Fruit fly (Drosophila melanogaster) whole organism, embryonic: Measurements from ENCODE around the gene CG3902.

Experiments
- Atf-2 ChIP-seq: fragments of 200-800 bp; sonication (Bioruptor generic); optimal IDR thresholded peaks from 2 replicates; lab custom pipeline; 2016; ENCODE audit warnings: missing biosample characterization, missing genetic modification characterization
- CG10267 ChIP-seq: fragments of 200-800 bp; sonication (Bioruptor generic); optimal IDR thresholded peaks from 2 replicates; lab custom pipeline; 2018; ENCODE audit warnings: missing biosample characterization, mild to moderate bottlenecking, missing genetic modification characterization, moderate library complexity
- CG11085 ChIP-seq: fragments of 200-800 bp; sonication (Bioruptor generic); IDR thresholded peaks from 2 replicates; pipeline ENCODE4 v1.3.6; 2022; ENCODE audit warnings: missing biosample characterization, missing genetic modification characterization
- CG11093 ChIP-seq: fragments of 200-800 bp; sonication (Bioruptor generic); IDR thresholded peaks from 3 replicates; pipeline ENCODE4 v1.3.6; 2022; ENCODE audit warnings: missing biosample characterization, missing genetic modification characterization
- CG11247 ChIP-seq: fragments of 200-800 bp; sonication (Bioruptor generic); IDR thresholded peaks from 2 replicates; pipeline ENCODE4 v1.3.6; 2022; ENCODE audit warnings: missing biosample characterization, missing genetic modification characterization
- CG12071 ChIP-seq: fragments of 200-800 bp; sonication (Bioruptor generic); optimal IDR thresholded peaks from 3 replicates; lab custom pipeline; 2018; ENCODE audit warnings: missing biosample characterization, mild to moderate bottlenecking, missing genetic modification characterization
- CG13296 ChIP-seq: fragments of 200-800 bp; sonication (Bioruptor generic); optimal IDR thresholded peaks from 3 replicates; lab custom pipeline; 2018; ENCODE audit warnings: missing biosample characterization, mild to moderate bottlenecking, missing genetic modification characterization
- CG13424 ChIP-seq: fragments of 200-800 bp; sonication (Bioruptor generic); optimal IDR thresholded peaks from 2 replicates; lab custom pipeline; 2019; ENCODE audit warnings: missing biosample characterization, mild to moderate bottlenecking, missing genetic modification characterization, moderate library complexity
- CG14014 ChIP-seq: fragments of 200-800 bp; sonication (Bioruptor generic); IDR thresholded peaks from 2 replicates; pipeline ENCODE4 v1.3.6; 2022; ENCODE audit warnings: missing biosample characterization, missing genetic modification characterization
- CG1602 ChIP-seq: fragments of 200-800 bp; sonication (Bioruptor generic); optimal IDR thresholded peaks from 3 replicates; lab custom pipeline; 2016; ENCODE audit warnings: missing biosample characterization, missing genetic modification characterization
- CG1647 ChIP-seq: fragments of 200-800 bp; sonication (Bioruptor generic); optimal IDR thresholded peaks from 3 replicates; lab custom pipeline; 2016; ENCODE audit warnings: missing biosample characterization, missing genetic modification characterization
- CG18476 ChIP-seq: fragments of 200-800 bp; sonication (Bioruptor generic); optimal IDR thresholded peaks from 2 replicates; lab custom pipeline; 2016; ENCODE audit warnings: missing biosample characterization, mild to moderate bottlenecking, missing genetic modification characterization
- CG18599 ChIP-seq: fragments of 200-800 bp; sonication (Bioruptor generic); optimal IDR thresholded peaks from 3 replicates; lab custom pipeline; 2017; ENCODE audit warnings: missing biosample characterization, missing genetic modification characterization, mild to moderate bottlenecking, moderate library complexity, missing genetic modification reagents
- CG18764 ChIP-seq: fragments of 200-800 bp; sonication (Bioruptor generic); optimal IDR thresholded peaks from 3 replicates; lab custom pipeline; 2016; ENCODE audit warnings: missing biosample characterization, missing genetic modification characterization
- CG2120 ChIP-seq: fragments of 200-800 bp; sonication (Bioruptor generic); optimal IDR thresholded peaks from 3 replicates; lab custom pipeline; 2016; ENCODE audit warnings: missing biosample characterization, missing genetic modification characterization
- CG2129 ChIP-seq: fragments of 200-800 bp; sonication (Bioruptor generic); IDR thresholded peaks from 2 replicates; pipeline ENCODE4 v1.3.6; 2022; ENCODE audit warnings: missing biosample characterization, missing genetic modification characterization; ENCODE audit not compliant: partially characterized antibody
- CG31224 ChIP-seq: fragments of 200-800 bp; sonication (Bioruptor generic); IDR thresholded peaks from 2 replicates; pipeline ENCODE4 v1.3.6; 2022; ENCODE audit warnings: missing biosample characterization, missing genetic modification characterization
- CG31365 ChIP-seq: fragments of 200-800 bp; sonication (Bioruptor generic); optimal IDR thresholded peaks from 2 replicates; lab custom pipeline; 2018; ENCODE audit warnings: missing biosample characterization, mild to moderate bottlenecking, missing genetic modification characterization
- CG3281 ChIP-seq: fragments of 200-800 bp; sonication (Bioruptor generic); optimal IDR thresholded peaks from 3 replicates; lab custom pipeline; 2017; ENCODE audit warnings: missing biosample characterization, mild to moderate bottlenecking, missing genetic modification characterization
- CG34376 ChIP-seq: fragments of 200-800 bp; sonication (Bioruptor generic); optimal IDR thresholded peaks from 2 replicates; lab custom pipeline; 2018; ENCODE audit warnings: missing biosample characterization, mild to moderate bottlenecking, missing genetic modification characterization
- CG4328 ChIP-seq: fragments of 200-800 bp; sonication (Bioruptor generic); optimal IDR thresholded peaks from 3 replicates; lab custom pipeline; 2017; ENCODE audit warnings: missing biosample characterization, missing genetic modification reagents, missing genetic modification characterization
- CG4424 ChIP-seq: fragments of 200-800 bp; sonication (Bioruptor generic); optimal IDR thresholded peaks from 3 replicates; lab custom pipeline; 2016; ENCODE audit warnings: missing biosample characterization, missing genetic modification characterization
- CG4617 ChIP-seq: fragments of 200-800 bp; sonication (Bioruptor generic); optimal IDR thresholded peaks from 3 replicates; lab custom pipeline; 2016; ENCODE audit warnings: missing biosample characterization, missing genetic modification characterization, borderline replicate concordance
- CG6689 ChIP-seq: fragments of 200-800 bp; sonication (Bioruptor generic); IDR thresholded peaks from 2 replicates; pipeline ENCODE4 v1.3.6; 2022; ENCODE audit warnings: missing biosample characterization, missing genetic modification characterization
- CG9932 ChIP-seq: fragments of 200-800 bp; sonication (Bioruptor generic); IDR thresholded peaks from 2 replicates; pipeline ENCODE4 v1.3.6; 2022; ENCODE audit warnings: missing biosample characterization, missing genetic modification characterization
- Dip3 ChIP-seq: fragments of 200-800 bp; sonication (Bioruptor generic); optimal IDR thresholded peaks from 3 replicates; lab custom pipeline; 2016; ENCODE audit warnings: missing biosample characterization, missing genetic modification characterization
- E2f1 ChIP-seq: fragments of 200-800 bp; sonication (Bioruptor generic); IDR thresholded peaks from 2 replicates; pipeline ENCODE4 v1.3.6; 2022; ENCODE audit warnings: missing biosample characterization, missing genetic modification characterization
- Ets97D ChIP-seq: fragments of 200-800 bp; sonication (Bioruptor generic); optimal IDR thresholded peaks from 3 replicates; lab custom pipeline; 2016; ENCODE audit warnings: missing biosample characterization, missing genetic modification characterization
- Jarid2 ChIP-seq: fragments of 200-800 bp; sonication (Bioruptor generic); optimal IDR thresholded peaks from 3 replicates; lab custom pipeline; 2017; ENCODE audit warnings: mild to moderate bottlenecking, missing biosample characterization, missing genetic modification reagents, missing genetic modification characterization
- NC2α ChIP-seq: fragments of 200-800 bp; sonication (Bioruptor generic); optimal IDR thresholded peaks from 2 replicates; lab custom pipeline; 2016; ENCODE audit warnings: missing biosample characterization, missing genetic modification characterization
- Ptx1 ChIP-seq: fragments of 200-800 bp; sonication (Bioruptor generic); IDR thresholded peaks from 2 replicates; pipeline ENCODE4 v1.3.6; 2022; ENCODE audit warnings: missing biosample characterization, missing genetic modification characterization
- Vsx1 ChIP-seq: fragments of 200-800 bp; sonication (Bioruptor generic); optimal IDR thresholded peaks from 2 replicates; lab custom pipeline; 2017; ENCODE audit warnings: missing biosample characterization, mild to moderate bottlenecking, missing genetic modification characterization, missing genetic modification reagents
- abd-A ChIP-seq: fragments of 200-800 bp; sonication (Bioruptor generic); optimal IDR thresholded peaks from 3 replicates; lab custom pipeline; 2019; ENCODE audit warnings: missing biosample characterization, mild to moderate bottlenecking, missing genetic modification characterization, moderate library complexity
- ap ChIP-seq: fragments of 200-800 bp; sonication (Bioruptor generic); IDR thresholded peaks from 2 replicates; pipeline ENCODE4 v1.3.6; 2022; ENCODE audit warnings: missing biosample characterization, missing genetic modification characterization
- bsh ChIP-seq, 2 experiments: fragments of 200-800 bp; sonication (Bioruptor generic); optimal IDR thresholded peaks; 2 replicates each; lab custom pipeline; 2017 to 2018; ENCODE audit warnings: mild to moderate bottlenecking in 2 of 2, missing biosample characterization in 2 of 2, missing genetic modification characterization in 2 of 2, moderate library complexity in 1 of 2
- cas ChIP-seq: fragments of 200-800 bp; sonication (Bioruptor generic); IDR thresholded peaks from 2 replicates; pipeline ENCODE4 v1.3.6; 2022; ENCODE audit warnings: missing biosample characterization, missing genetic modification characterization
- caup ChIP-seq: fragments of 200-800 bp; sonication (Bioruptor generic); optimal IDR thresholded peaks from 3 replicates; lab custom pipeline; 2017; ENCODE audit warnings: missing biosample characterization, mild to moderate bottlenecking, missing genetic modification characterization, moderate library complexity; ENCODE audit not compliant: severe bottlenecking
- chinmo ChIP-seq: fragments of 200-800 bp; sonication (Bioruptor generic); IDR thresholded peaks from 4 replicates; pipeline ENCODE4 v1.3.6; 2022; ENCODE audit warnings: missing biosample characterization, missing genetic modification characterization; ENCODE audit not compliant: partially characterized antibody
- chn ChIP-seq: fragments of 200-800 bp; sonication (Bioruptor generic); optimal IDR thresholded peaks from 2 replicates; lab custom pipeline; 2016; ENCODE audit warnings: missing biosample characterization, missing genetic modification characterization
- crp ChIP-seq, 2 experiments: fragments of 200-800 bp; sonication (Bioruptor generic); optimal IDR thresholded peaks; 2 replicates in 1 of 2; 3 replicates in 1 of 2; lab custom pipeline; 2017; ENCODE audit warnings: missing biosample characterization in 2 of 2, missing genetic modification characterization in 2 of 2, mild to moderate bottlenecking in 1 of 2, moderate library complexity in 1 of 2
- danr ChIP-seq: fragments of 200-800 bp; sonication (Bioruptor generic); IDR thresholded peaks from 2 replicates; pipeline ENCODE4 v1.3.6; 2022; ENCODE audit warnings: missing biosample characterization, missing genetic modification characterization
- dmrt11E ChIP-seq: fragments of 200-800 bp; sonication (Bioruptor generic); optimal IDR thresholded peaks from 3 replicates; lab custom pipeline; 2018; ENCODE audit warnings: missing biosample characterization, mild to moderate bottlenecking, missing genetic modification characterization, moderate library complexity
- fu2 ChIP-seq: fragments of 200-800 bp; sonication (Bioruptor generic); optimal IDR thresholded peaks from 2 replicates; lab custom pipeline; 2016; ENCODE audit warnings: missing biosample characterization, missing genetic modification characterization
- lmd ChIP-seq: fragments of 200-800 bp; sonication (Bioruptor generic); IDR thresholded peaks from 2 replicates; pipeline ENCODE4 v1.3.6; 2022; ENCODE audit warnings: missing biosample characterization, missing genetic modification characterization
- nerfin-1 ChIP-seq: fragments of 200-800 bp; sonication (Bioruptor generic); optimal IDR thresholded peaks from 3 replicates; lab custom pipeline; 2019; ENCODE audit warnings: missing biosample characterization, mild to moderate bottlenecking, missing genetic modification characterization, moderate library complexity
- pum ChIP-seq: fragments of 200-800 bp; sonication (Bioruptor generic); optimal IDR thresholded peaks from 2 replicates; lab custom pipeline; 2016; ENCODE audit warnings: missing biosample characterization, missing genetic modification characterization
- pzg ChIP-seq: fragments of 200-800 bp; sonication (Bioruptor generic); optimal IDR thresholded peaks from 3 replicates; lab custom pipeline; 2018; ENCODE audit warnings: missing biosample characterization, mild to moderate bottlenecking, missing genetic modification characterization, moderate library complexity
- shn ChIP-seq: fragments of 200-800 bp; sonication (Bioruptor generic); optimal IDR thresholded peaks from 3 replicates; lab custom pipeline; 2016; ENCODE audit warnings: missing biosample characterization, missing genetic modification characterization
- sisA ChIP-seq: fragments of 200-800 bp; sonication (Bioruptor generic); IDR thresholded peaks from 2 replicates; pipeline ENCODE4 v1.3.6; 2022; ENCODE audit warnings: missing biosample characterization, missing genetic modification characterization
- slbo ChIP-seq: fragments of 200-800 bp; sonication (Bioruptor generic); IDR thresholded peaks from 2 replicates; pipeline ENCODE4 v1.3.6; 2022; ENCODE audit warnings: missing biosample characterization, missing genetic modification characterization

Gene CG3902

DNA sequence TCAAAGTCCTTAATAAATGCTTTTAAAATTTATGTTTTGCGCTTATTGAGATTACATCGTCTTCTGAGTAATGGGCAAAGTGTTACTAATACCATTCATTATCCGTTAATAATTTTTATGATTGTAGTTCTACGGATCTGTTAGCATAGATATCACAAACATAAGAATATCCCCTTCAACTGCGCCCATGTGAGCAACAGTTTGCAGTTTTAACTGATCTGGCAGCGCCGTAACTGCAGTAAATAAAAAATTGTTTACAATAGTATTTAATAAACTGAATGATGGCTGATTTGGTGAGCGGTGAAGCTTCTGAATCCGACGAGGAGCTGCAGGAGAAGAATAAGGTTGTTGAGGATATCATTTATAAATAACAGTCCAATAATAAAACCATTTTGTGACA, 28.1 kb downstream of the CG3902 start, which contains the start of gene Blos3 (continued):
- peak; percentile 49 for TF ChIP-seq shn (GFP tag; lab: Kevin White, UChicago)
- peak; percentile 0 for TF ChIP-seq CG34376 (GFP tag; lab: Kevin White, UChicago)
- peak; percentile 16 for TF ChIP-seq fu2 (GFP tag; lab: Kevin White, UChicago)
- peak; percentile 5 for TF ChIP-seq dmrt11E (tag; lab: Kevin White, UChicago)
- no peak for TF ChIP-seq cas
- peak; percentile 52 for TF ChIP-seq CG3281
- TF ChIP-seq danr (GFP tag; lab: Robert Waterston, UW): 0 out of 2 replicates have a peak, but pooled peaks have one; percentile 6
- TF ChIP-seq CG1602 (GFP tag; lab: Kevin White, UChicago): peak; percentile 28
- 0 out of 2 replicates have a peak, but pooled peaks have one; percentile 7 for TF ChIP-seq ap
- TF ChIP-seq CG12071 (GFP tag; lab: Kevin White, UChicago): no peak
- peak; percentile 14; the same call in 1 of the 2 replicates for TF ChIP-seq sisA
- no peak for TF ChIP-seq CG11093
- peak; percentile 14 for TF ChIP-seq Ets97D (GFP tag; lab: Kevin White, UChicago)
- no peak for TF ChIP-seq Vsx1 (GFP tag; lab: Kevin White, UChicago)
- no peak for TF ChIP-seq abd-A (tag; lab: Kevin White, UChicago)
- peak; percentile 60 for TF ChIP-seq pum (GFP tag; lab: Kevin White, UChicago)
- TF ChIP-seq chinmo (GFP tag; lab: Robert Waterston, UW): peak; percentile 69; the same call in 3 of the 4 replicates
- peak; percentile 36 for TF ChIP-seq CG10267 (tag; lab: Kevin White, UChicago)
- TF ChIP-seq CG18599 (GFP tag; lab: Kevin White, UChicago): peak; percentile 57
- TF ChIP-seq CG1647 (GFP tag; lab: Kevin White, UChicago): peak; percentile 51
- peak; percentile 71 for TF ChIP-seq CG2120 (GFP tag; lab: Kevin White, UChicago)
- TF ChIP-seq NC2α (GFP tag; lab: Kevin White, UChicago): peak; percentile 6
- TF ChIP-seq CG11247 (GFP tag; lab: Robert Waterston, UW): no peak
- TF ChIP-seq E2f1 (GFP tag; lab: Robert Waterston, UW): no peak
- TF ChIP-seq nerfin-1 (tag; lab: Kevin White, UChicago): peak; percentile 1
- TF ChIP-seq CG13424 (tag; lab: Kevin White, UChicago): peak; percentile 46
- TF ChIP-seq CG18476: peak; percentile 21
- TF ChIP-seq CG11085 (GFP tag; lab: Robert Waterston, UW): 0 out of 2 replicates have a peak, but pooled peaks have one; percentile 27
- peak; percentile 19 for TF ChIP-seq CG18764 (GFP tag; lab: Kevin White, UChicago)
- TF ChIP-seq CG6689 (GFP tag; lab: Robert Waterston, UW): peak; percentile 42; the same call in 1 of the 2 replicates
- TF ChIP-seq crp (GFP tag; optimal IDR thresholded peaks at IDR 0.05; lab: Kevin White, UChicago): peak in 1 of 2 experiments; percentile 35
- no peak for TF ChIP-seq CG31224 (GFP tag; lab: Robert Waterston, UW)
- TF ChIP-seq CG4424 (GFP tag; lab: Kevin White, UChicago): peak; percentile 29
- TF ChIP-seq CG13296 (GFP tag; lab: Kevin White, UChicago): peak; percentile 27
- TF ChIP-seq CG2129: no peak
- TF ChIP-seq lmd (GFP tag; lab: Robert Waterston, UW): peak; percentile 36; the same call in 1 of the 2 replicates
- TF ChIP-seq CG31365: no peak
- TF ChIP-seq caup (GFP tag; lab: Kevin White, UChicago): peak; percentile 23
- peak; percentile 11 for TF ChIP-seq Dip3 (GFP tag; lab: Kevin White, UChicago)
- peak in 1 of 2 experiments; percentile 40 for TF ChIP-seq bsh (GFP tag; optimal IDR thresholded peaks at IDR 0.05; lab: Kevin White, UChicago)
- peak; percentile 22 for TF ChIP-seq pzg (GFP tag; lab: Kevin White, UChicago)
- TF ChIP-seq CG14014 (GFP tag; lab: Robert Waterston, UW): 0 out of 2 replicates have a peak, but pooled peaks have one; percentile 10
- TF ChIP-seq CG4328 (GFP tag; lab: Kevin White, UChicago): peak; percentile 17
- peak; percentile 46 for TF ChIP-seq CG4617 (GFP tag; lab: Kevin White, UChicago)
- 0 out of 2 replicates have a peak, but pooled peaks have one; percentile 41 for TF ChIP-seq CG9932 (GFP tag; lab: Robert Waterston, UW)
- TF ChIP-seq Atf-2 (GFP tag; lab: Kevin White, UChicago): peak; percentile 51
- peak; percentile 65 for TF ChIP-seq slbo (GFP tag; lab: Robert Waterston, UW)
- TF ChIP-seq Jarid2 (GFP tag; lab: Kevin White, UChicago): no peak
- TF ChIP-seq Ptx1 (GFP tag; lab: Robert Waterston, UW): peak; percentile 18; the same call in 1 of the 2 replicates
- peak; percentile 52 for TF ChIP-seq chn (GFP tag; lab: Kevin White, UChicago)
- TF ChIP-seq, all 482 proteins: peak for 193
